Worm (Caenorhabditis elegans) whole organism, L1 larva: ENCODE data around the gene fkb-4.

Experiments
- snpc-4 ChIP-seq: fragments of 150-350 bp; optimal IDR thresholded peaks from 2 replicates; lab custom pipeline; 2014; ENCODE audit warnings: missing biosample characterization, missing genetic modification characterization
- unc-62 ChIP-seq: fragments of 150-350 bp; optimal IDR thresholded peaks from 2 replicates; lab custom pipeline; 2014; ENCODE audit warnings: missing biosample characterization, missing genetic modification reagents, missing genetic modification characterization
- unc-98 ChIP-seq: fragments of 200-800 bp; sonication (Bioruptor generic); IDR thresholded peaks from 2 replicates; pipeline ENCODE4 v1.3.6; 2022; ENCODE audit warnings: missing genetic modification characterization, missing compliant biosample characterization

- no peak for TF ChIP-seq unc-62
- TF ChIP-seq snpc-4 (tag; lab: Kevin White, UChicago), result no peak
- TF ChIP-seq unc-98 (GFP tag; lab: Robert Waterston, UW), result no peak
Observed at ce11 chrV:12752407-12752806, 34.5 kb downstream of the fkb-4 start, which contains the start of gene C15C8.8.
